Fruit fly (Drosophila melanogaster) whole organism, pupa: ENCODE results near the gene CG12182.

ENCODE experiments used
- CG10348 ChIP-seq: fragments of 200-800 bp; sonication (Bioruptor generic); IDR thresholded peaks from 2 replicates; pipeline ENCODE4 v1.3.6; 2022; ENCODE audit warnings: missing biosample characterization, missing genetic modification characterization
- CG13204 ChIP-seq: fragments of 200-800 bp; sonication (Bioruptor generic); optimal IDR thresholded peaks from 2 replicates; lab custom pipeline; 2018; ENCODE audit warnings: missing biosample characterization, mild to moderate bottlenecking, missing genetic modification characterization, moderate library complexity
- CG14655 ChIP-seq: fragments of 200-800 bp; sonication (Bioruptor generic); optimal IDR thresholded peaks from 3 replicates; lab custom pipeline; 2017; ENCODE audit warnings: mild to moderate bottlenecking, missing biosample characterization, missing genetic modification reagents, missing genetic modification characterization
- CG17806 ChIP-seq: fragments of 200-800 bp; sonication (Bioruptor generic); optimal IDR thresholded peaks from 2 replicates; lab custom pipeline; 2018; ENCODE audit warnings: missing biosample characterization, mild to moderate bottlenecking, missing genetic modification characterization, moderate library complexity
- CG9948 ChIP-seq: fragments of 200-800 bp; sonication (Bioruptor generic); optimal IDR thresholded peaks from 2 replicates; lab custom pipeline; 2018; ENCODE audit warnings: missing biosample characterization, mild to moderate bottlenecking, missing genetic modification characterization, moderate library complexity
- EcR ChIP-seq: fragments of 200-800 bp; sonication (Bioruptor generic); optimal IDR thresholded peaks from 3 replicates; lab custom pipeline; 2019; ENCODE audit warnings: missing biosample characterization, missing genetic modification characterization, mild to moderate bottlenecking, moderate library complexity, missing genetic modification reagents
- Ets98B ChIP-seq: fragments of 200-800 bp; sonication (Bioruptor generic); IDR thresholded peaks from 2 replicates; pipeline ENCODE4 v1.3.6; 2022; ENCODE audit warnings: missing biosample characterization, missing genetic modification characterization
- Snoo ChIP-seq: fragments of 200-800 bp; sonication (Bioruptor generic); optimal IDR thresholded peaks from 3 replicates; lab custom pipeline; 2017; ENCODE audit warnings: missing biosample characterization, mild to moderate bottlenecking, missing genetic modification characterization, inconsistent platforms

- TF ChIP-seq CG17806 (tag; lab: Kevin White, UChicago) (peak; percentile 68), Ets98B (GFP tag; lab: Robert Waterston, UW) (peak; percentile 81), EcR (GFP tag; lab: Kevin White, UChicago) (peak; percentile 55), CG9948 (tag; lab: Kevin White, UChicago) (peak; percentile 63), Snoo (tag; lab: Kevin White, UChicago) (peak; percentile 75), CG10348 (GFP tag; lab: Robert Waterston, UW) (no peak), CG14655 (GFP tag; lab: Kevin White, UChicago) (peak; percentile 71), CG13204 (no peak)
These were observed 29.1 kb downstream of the CG12182 start for dm6 chr3L:2570269-2570723.
